Fruit fly (Drosophila melanogaster) whole organism, embryonic: ENCODE data around the gene CG14668.

Source experiments
- Asciz ChIP-seq: fragments of 200-800 bp; sonication (Bioruptor generic); optimal IDR thresholded peaks from 2 replicates; lab custom pipeline; 2017; ENCODE audit warnings: missing biosample characterization, mild to moderate bottlenecking, missing genetic modification characterization, missing genetic modification reagents
- Blimp-1 ChIP-seq: fragments of 200-800 bp; sonication (Bioruptor generic); optimal IDR thresholded peaks from 3 replicates; lab custom pipeline; 2018; ENCODE audit warnings: missing biosample characterization, missing genetic modification characterization, mild to moderate bottlenecking, moderate library complexity, missing genetic modification reagents
- BtbVII ChIP-seq: fragments of 200-800 bp; sonication (Bioruptor generic); optimal IDR thresholded peaks from 3 replicates; lab custom pipeline; 2017; ENCODE audit warnings: missing biosample characterization, mild to moderate bottlenecking, missing genetic modification characterization
- CG10654 ChIP-seq: fragments of 200-800 bp; sonication (Bioruptor generic); optimal IDR thresholded peaks from 2 replicates; lab custom pipeline; 2016; ENCODE audit warnings: missing biosample characterization, missing genetic modification characterization
- CG12104 ChIP-seq: fragments of 200-800 bp; sonication (Bioruptor generic); optimal IDR thresholded peaks from 3 replicates; lab custom pipeline; 2016; ENCODE audit warnings: missing biosample characterization, missing genetic modification characterization
- CG12155 ChIP-seq: fragments of 200-800 bp; sonication (Bioruptor generic); optimal IDR thresholded peaks from 3 replicates; lab custom pipeline; 2016; ENCODE audit warnings: missing biosample characterization, missing genetic modification characterization
- CG12659 ChIP-seq: fragments of 200-800 bp; sonication (Bioruptor generic); optimal IDR thresholded peaks from 3 replicates; lab custom pipeline; 2017; ENCODE audit warnings: mild to moderate bottlenecking, missing biosample characterization, missing genetic modification reagents, missing genetic modification characterization
- CG16813 ChIP-seq: fragments of 200-800 bp; sonication (Bioruptor generic); IDR thresholded peaks from 3 replicates; pipeline ENCODE4 v1.3.6; 2022; ENCODE audit warnings: missing biosample characterization, missing genetic modification characterization; ENCODE audit not compliant: partially characterized antibody
- CG17359 ChIP-seq: fragments of 200-800 bp; sonication (Bioruptor generic); optimal IDR thresholded peaks from 3 replicates; lab custom pipeline; 2018; ENCODE audit warnings: missing biosample characterization, mild to moderate bottlenecking, missing genetic modification characterization, moderate library complexity
- CG17361 ChIP-seq: fragments of 200-800 bp; sonication (Bioruptor generic); IDR thresholded peaks from 3 replicates; pipeline ENCODE4 v1.3.6; 2022; ENCODE audit warnings: missing biosample characterization, missing genetic modification characterization
- CG17385 ChIP-seq: fragments of 200-800 bp; sonication (Bioruptor generic); optimal IDR thresholded peaks from 3 replicates; lab custom pipeline; 2018; ENCODE audit warnings: missing biosample characterization, mild to moderate bottlenecking, missing genetic modification characterization
- CG17829 ChIP-seq: fragments of 200-800 bp; optimal IDR thresholded peaks from 2 replicates; lab custom pipeline; 2019; ENCODE audit warnings: missing biosample characterization, mild to moderate bottlenecking, missing genetic modification characterization, moderate library complexity
- CG18476 ChIP-seq: fragments of 200-800 bp; sonication (Bioruptor generic); optimal IDR thresholded peaks from 2 replicates; lab custom pipeline; 2016; ENCODE audit warnings: missing biosample characterization, mild to moderate bottlenecking, missing genetic modification characterization
- CG2129 ChIP-seq: fragments of 200-800 bp; sonication (Bioruptor generic); IDR thresholded peaks from 2 replicates; pipeline ENCODE4 v1.3.6; 2022; ENCODE audit warnings: missing biosample characterization, missing genetic modification characterization; ENCODE audit not compliant: partially characterized antibody
- CG2875 ChIP-seq: fragments of 200-800 bp; sonication (Bioruptor generic); optimal IDR thresholded peaks from 2 replicates; lab custom pipeline; 2017; ENCODE audit warnings: missing biosample characterization, mild to moderate bottlenecking, missing genetic modification characterization, missing genetic modification reagents
- CG31441 ChIP-seq: fragments of 200-800 bp; sonication (Bioruptor generic); IDR thresholded peaks from 2 replicates; pipeline ENCODE4 v1.3.6; 2022; ENCODE audit warnings: missing biosample characterization, missing genetic modification characterization
- CG5180 ChIP-seq: fragments of 200-800 bp; sonication (Bioruptor generic); optimal IDR thresholded peaks from 3 replicates; lab custom pipeline; 2017; ENCODE audit warnings: missing biosample characterization, missing genetic modification characterization, mild to moderate bottlenecking, moderate library complexity, missing genetic modification reagents
- CG7839 ChIP-seq: fragments of 200-800 bp; sonication (Bioruptor generic); optimal IDR thresholded peaks from 3 replicates; lab custom pipeline; 2018; ENCODE audit warnings: missing biosample characterization, mild to moderate bottlenecking, missing genetic modification characterization, moderate library complexity
- CG8281 ChIP-seq: fragments of 200-800 bp; sonication (Bioruptor generic); optimal IDR thresholded peaks from 2 replicates; lab custom pipeline; 2018; ENCODE audit warnings: missing biosample characterization, mild to moderate bottlenecking, missing genetic modification characterization, moderate library complexity
- Chrac-16 ChIP-seq: fragments of 200-800 bp; sonication (Bioruptor generic); optimal IDR thresholded peaks from 3 replicates; lab custom pipeline; 2016; ENCODE audit warnings: missing biosample characterization, missing genetic modification characterization
- D19B ChIP-seq: fragments of 200-800 bp; sonication (Bioruptor generic); optimal IDR thresholded peaks from 2 replicates; lab custom pipeline; 2017; ENCODE audit warnings: missing biosample characterization, mild to moderate bottlenecking, missing genetic modification characterization
- Dip3 ChIP-seq: fragments of 200-800 bp; sonication (Bioruptor generic); optimal IDR thresholded peaks from 3 replicates; lab custom pipeline; 2016; ENCODE audit warnings: missing biosample characterization, missing genetic modification characterization
- Doc3 ChIP-seq: fragments of 200-800 bp; sonication (Bioruptor generic); IDR thresholded peaks from 3 replicates; pipeline ENCODE4 v1.3.6; 2022; ENCODE audit warnings: missing biosample characterization, missing genetic modification characterization; ENCODE audit not compliant: partially characterized antibody
- Eip74EF ChIP-seq, 2 experiments: fragments of 200-800 bp in 1 of 2; fragments of >200 bp in 1 of 2; sonication (Bioruptor generic) in 1 of 2; optimal IDR thresholded peaks; 2 replicates each; lab custom pipeline; 2017 to 2019; ENCODE audit warnings: missing biosample characterization in 2 of 2, missing genetic modification characterization in 2 of 2, mild to moderate bottlenecking in 1 of 2, moderate library complexity in 1 of 2
- Gsc ChIP-seq: fragments of 200-800 bp; sonication (Bioruptor generic); IDR thresholded peaks from 2 replicates; pipeline ENCODE4 v1.3.6; 2022; ENCODE audit warnings: missing biosample characterization, missing genetic modification characterization
- HHEX ChIP-seq: fragments of 200-800 bp; sonication (Bioruptor generic); optimal IDR thresholded peaks from 3 replicates; lab custom pipeline; 2017; ENCODE audit warnings: missing biosample characterization, mild to moderate bottlenecking, missing genetic modification characterization, missing genetic modification reagents
- Hmr ChIP-seq: fragments of 200-800 bp; sonication (Bioruptor generic); optimal IDR thresholded peaks from 3 replicates; lab custom pipeline; 2017; ENCODE audit warnings: mild to moderate bottlenecking, missing biosample characterization, missing genetic modification reagents, missing genetic modification characterization
- Med ChIP-seq: fragments of 200-800 bp; sonication (Bioruptor generic); peaks from one replicate; lab custom pipeline; 2016; ENCODE audit warnings: missing biosample characterization, missing genetic modification characterization, mild to moderate bottlenecking, inconsistent platforms, moderate library complexity
- Scr ChIP-seq: fragments of 200-800 bp; sonication (Bioruptor generic); IDR thresholded peaks from 2 replicates; pipeline ENCODE4 v1.3.6; 2022; ENCODE audit warnings: missing biosample characterization, missing genetic modification characterization; ENCODE audit not compliant: partially characterized antibody
- Six4 ChIP-seq: fragments of 200-800 bp; sonication (Bioruptor generic); optimal IDR thresholded peaks from 2 replicates; lab custom pipeline; 2016; ENCODE audit warnings: missing biosample characterization, missing genetic modification characterization
- Sox100B ChIP-seq: fragments of 200-800 bp; sonication (Bioruptor generic); optimal IDR thresholded peaks from 3 replicates; lab custom pipeline; 2018; ENCODE audit warnings: missing biosample characterization, mild to moderate bottlenecking, missing genetic modification characterization
- Xbp1 ChIP-seq: fragments of 200-800 bp; sonication (Bioruptor generic); optimal IDR thresholded peaks from 3 replicates; lab custom pipeline; 2016; ENCODE audit warnings: missing biosample characterization, mild to moderate bottlenecking, missing genetic modification characterization
- cwo ChIP-seq: fragments of 200-800 bp; sonication (Bioruptor generic); optimal IDR thresholded peaks from 3 replicates; lab custom pipeline; 2017; ENCODE audit warnings: missing biosample characterization, missing genetic modification characterization, mild to moderate bottlenecking, moderate library complexity, missing genetic modification reagents
- dmrt99B ChIP-seq: fragments of 200-800 bp; sonication (Bioruptor generic); optimal IDR thresholded peaks from 2 replicates; lab custom pipeline; 2018; ENCODE audit warnings: missing biosample characterization, mild to moderate bottlenecking, missing genetic modification characterization, moderate library complexity
- mam ChIP-seq: fragments of 200-800 bp; sonication (Bioruptor generic); optimal IDR thresholded peaks from 3 replicates; lab custom pipeline; 2016; ENCODE audit warnings: missing biosample characterization, missing genetic modification characterization
- odd ChIP-seq: fragments of 200-800 bp; sonication (Bioruptor generic); optimal IDR thresholded peaks from 2 replicates; lab custom pipeline; 2017; ENCODE audit warnings: missing biosample characterization, mild to moderate bottlenecking, missing genetic modification characterization
- prd ChIP-seq, 3 experiments: fragments of >200 bp in 2 of 3; fragments of 200-800 bp in 1 of 3; sonication (Bioruptor generic) in 1 of 3; optimal IDR thresholded peaks in 2 of 3; IDR thresholded peaks in 1 of 3; 2 replicates in 2 of 3; 3 replicates in 1 of 3; pipeline versions ENCODE4 v1.3.6 to Lab custom; 2017 to 2022; ENCODE audit warnings: missing biosample characterization in 1 of 3, missing genetic modification characterization in 1 of 3
- pros ChIP-seq: fragments of 200-800 bp; sonication (Bioruptor generic); optimal IDR thresholded peaks from 3 replicates; lab custom pipeline; 2019; ENCODE audit warnings: missing biosample characterization, mild to moderate bottlenecking, missing genetic modification characterization, moderate library complexity
- row ChIP-seq: fragments of 200-800 bp; sonication (Bioruptor generic); IDR thresholded peaks from 3 replicates; pipeline ENCODE4 v1.3.6; 2022; ENCODE audit warnings: missing biosample characterization, missing genetic modification characterization
- scrt ChIP-seq: fragments of 200-800 bp; sonication (Bioruptor generic); optimal IDR thresholded peaks from 2 replicates; lab custom pipeline; 2018; ENCODE audit warnings: missing biosample characterization, mild to moderate bottlenecking, missing genetic modification characterization, moderate library complexity
- sens ChIP-seq: fragments of 200-800 bp; sonication (Bioruptor generic); peaks from one replicate; lab custom pipeline; 2016; ENCODE audit warnings: missing biosample characterization, missing genetic modification characterization
- sob ChIP-seq: fragments of 200-800 bp; sonication (Bioruptor generic); IDR thresholded peaks from 2 replicates; pipeline ENCODE4 v1.3.6; 2022; ENCODE audit warnings: missing biosample characterization, missing genetic modification characterization
- sqz ChIP-seq: fragments of 200-800 bp; sonication (Bioruptor generic); optimal IDR thresholded peaks from 3 replicates; lab custom pipeline; 2018; ENCODE audit warnings: missing biosample characterization, mild to moderate bottlenecking, missing genetic modification characterization
- tgo ChIP-seq: fragments of 200-800 bp; sonication (Bioruptor generic); IDR thresholded peaks from 3 replicates; pipeline ENCODE4 v1.3.6; 2022; ENCODE audit warnings: missing biosample characterization, missing genetic modification characterization
- tll ChIP-seq, 2 experiments: fragments of 200-800 bp in 1 of 2; fragments of >200 bp in 1 of 2; sonication (Bioruptor generic) in 1 of 2; optimal IDR thresholded peaks; 2 replicates each; lab custom pipeline; 2017 to 2019; ENCODE audit warnings: missing biosample characterization in 2 of 2, missing genetic modification characterization in 2 of 2, mild to moderate bottlenecking in 1 of 2, moderate library complexity in 1 of 2
- ttk ChIP-seq: fragments of 200-800 bp; sonication (Bioruptor generic); IDR thresholded peaks from 2 replicates; pipeline ENCODE4 v2.1.2; 2022; ENCODE audit warnings: missing biosample characterization, missing genetic modification characterization
- zf30C ChIP-seq: fragments of 200-800 bp; sonication (Bioruptor generic); optimal IDR thresholded peaks from 3 replicates; lab custom pipeline; 2018; ENCODE audit warnings: missing biosample characterization, mild to moderate bottlenecking, missing genetic modification characterization
- zfh2 ChIP-seq: fragments of 200-800 bp; sonication (Bioruptor generic); optimal IDR thresholded peaks from 2 replicates; lab custom pipeline; 2016; ENCODE audit warnings: missing biosample characterization, missing genetic modification characterization

Gene CG14668

DNA sequence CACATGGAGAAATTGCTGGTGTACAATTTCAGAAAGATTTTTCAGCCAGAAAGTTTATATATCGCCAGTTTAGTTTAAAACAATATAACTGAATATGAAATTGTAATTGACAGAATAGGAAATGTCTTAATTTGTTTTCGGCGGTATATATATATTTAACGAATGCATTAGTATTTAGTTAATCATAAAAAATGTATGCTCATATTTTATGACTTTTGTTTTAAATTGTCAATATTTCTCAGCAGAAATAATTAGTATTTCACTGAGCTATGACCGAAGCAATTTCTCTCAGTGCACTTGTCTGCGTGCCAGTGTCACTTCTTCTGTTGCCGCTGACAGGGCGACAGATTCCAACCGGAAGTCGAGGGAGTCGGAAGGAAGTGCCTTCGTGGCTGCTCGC lies 25.5 kb upstream of the CG14668 start (continued):
- TF ChIP-seq zfh2, result peak; percentile 20
- TF ChIP-seq CG12155 (GFP tag; lab: Kevin White, UChicago), result peak; percentile 10
- no peak for TF ChIP-seq pros (GFP tag; lab: Kevin White, UChicago)
- TF ChIP-seq odd (GFP tag; lab: Kevin White, UChicago), result no peak
- TF ChIP-seq Scr, result no peak
- TF ChIP-seq tll (GFP tag; optimal IDR thresholded peaks at IDR 0.05; lab: Kevin White, UChicago), result no peak
- TF ChIP-seq CG17385 (GFP tag; lab: Kevin White, UChicago), result peak; percentile 43
- no peak for TF ChIP-seq CG16813
- peak; percentile 42 for TF ChIP-seq Xbp1 (GFP tag; lab: Kevin White, UChicago)
- no peak for TF ChIP-seq D19B (GFP tag; lab: Kevin White, UChicago)
- TF ChIP-seq CG2875, result peak; percentile 2
- TF ChIP-seq CG8281 (tag; lab: Kevin White, UChicago), result peak; percentile 9
- TF ChIP-seq CG31441, result peak; percentile 51
- TF ChIP-seq ttk (GFP tag; lab: Robert Waterston, UW), result no peak
- peak; percentile 69 for TF ChIP-seq dmrt99B (tag; lab: Kevin White, UChicago)
- TF ChIP-seq BtbVII, result peak; percentile 29
- TF ChIP-seq mam (GFP tag; lab: Kevin White, UChicago), result peak; percentile 6
- no peak for TF ChIP-seq Doc3 (GFP tag; lab: Robert Waterston, UW)
- TF ChIP-seq Hmr, result peak; percentile 70
- TF ChIP-seq CG10654 (GFP tag; lab: Kevin White, UChicago), result peak; percentile 15
- no peak for TF ChIP-seq Six4 (GFP tag; lab: Kevin White, UChicago)
- TF ChIP-seq zf30C, result peak; percentile 14
- TF ChIP-seq HHEX (GFP tag; lab: Kevin White, UChicago), result peak; percentile 47
- no peak for TF ChIP-seq Gsc
- TF ChIP-seq row (GFP tag; lab: Robert Waterston, UW), result peak; percentile 46
- TF ChIP-seq sqz, result no peak
- peak; percentile 30; the same call in 1 of the 3 replicates for TF ChIP-seq tgo (GFP tag; lab: Robert Waterston, UW)
- TF ChIP-seq CG12104 (GFP tag; lab: Kevin White, UChicago), result peak; percentile 11
- peak; percentile 59 for TF ChIP-seq CG12659 (GFP tag; lab: Kevin White, UChicago)
- TF ChIP-seq cwo (GFP tag; lab: Kevin White, UChicago), result peak; percentile 50
- peak; percentile 12 for TF ChIP-seq CG5180
- TF ChIP-seq Eip74EF (GFP tag; optimal IDR thresholded peaks at IDR 0.05; lab: Kevin White, UChicago), result peak in 1 of 2 experiments; percentile 5
- TF ChIP-seq Dip3 (GFP tag; lab: Kevin White, UChicago), result no peak
- peak; percentile 42 for TF ChIP-seq CG17359 (tag; lab: Kevin White, UChicago)
- peak; percentile 87 for TF ChIP-seq sens (GFP tag; lab: Kevin White, UChicago)
- no peak for TF ChIP-seq CG2129 (GFP tag; lab: Robert Waterston, UW)
- peak; percentile 69; the same call in 1 of the 3 replicates for TF ChIP-seq CG17361 (GFP tag; lab: Robert Waterston, UW)
- TF ChIP-seq CG17829, result peak; percentile 44
- peak; percentile 80 for TF ChIP-seq Med (GFP tag; lab: Kevin White, UChicago)
- TF ChIP-seq Sox100B (GFP tag; lab: Kevin White, UChicago), result peak; percentile 62
- TF ChIP-seq sob (GFP tag; lab: Robert Waterston, UW), result peak; percentile 24; the same call in 1 of the 2 replicates
- TF ChIP-seq Asciz, result peak; percentile 47
- peak; percentile 30 for TF ChIP-seq Blimp-1 (GFP tag; lab: Kevin White, UChicago)
- peak; percentile 27 for TF ChIP-seq Chrac-16
- peak; percentile 37 for TF ChIP-seq CG18476 (GFP tag; lab: Kevin White, UChicago)
- TF ChIP-seq CG7839 (tag; lab: Kevin White, UChicago), result peak; percentile 63
- no peak for TF ChIP-seq prd (optimal IDR thresholded peaks at IDR 0.05; lab: Kevin White, UChicago)
- peak; percentile 51; the same call in 2 of the 3 replicates for TF ChIP-seq prd (GFP tag; IDR thresholded peaks at IDR 0.05; lab: Robert Waterston, UW)
- peak; percentile 4 for TF ChIP-seq scrt (GFP tag; lab: Kevin White, UChicago)
